Fruit fly (Drosophila melanogaster) whole organism, embryonic: Measurements from ENCODE around the gene CG9776.

Source experiments
- Aef1 ChIP-seq: fragments of 200-800 bp; sonication (Bioruptor generic); IDR thresholded peaks from 3 replicates; pipeline ENCODE4 v1.3.6; 2022; ENCODE audit warnings: missing biosample characterization, missing genetic modification characterization
- B-H2 ChIP-seq: fragments of 200-800 bp; sonication (Bioruptor generic); optimal IDR thresholded peaks from 2 replicates; lab custom pipeline; 2018; ENCODE audit warnings: missing biosample characterization, mild to moderate bottlenecking, missing genetic modification characterization
- Bgb ChIP-seq: fragments of 200-800 bp; sonication (Bioruptor generic); IDR thresholded peaks from 2 replicates; pipeline ENCODE4 v1.3.6; 2022; ENCODE audit warnings: missing biosample characterization, missing genetic modification characterization; ENCODE audit not compliant: partially characterized antibody
- Bteb2 ChIP-seq: fragments of 200-800 bp; sonication (Bioruptor generic); optimal IDR thresholded peaks from 2 replicates; lab custom pipeline; 2016; ENCODE audit warnings: missing biosample characterization, missing genetic modification characterization
- CG10209 ChIP-seq: fragments of 200-800 bp; sonication (Bioruptor generic); optimal IDR thresholded peaks from 3 replicates; lab custom pipeline; 2017; ENCODE audit warnings: missing biosample characterization, mild to moderate bottlenecking, missing genetic modification characterization, missing genetic modification reagents
- CG1024 ChIP-seq: fragments of 200-800 bp; sonication (Bioruptor generic); IDR thresholded peaks from 2 replicates; pipeline ENCODE4 v1.3.6; 2022; ENCODE audit warnings: missing biosample characterization, missing genetic modification characterization
- CG10274 ChIP-seq: fragments of 200-800 bp; sonication (Bioruptor generic); optimal IDR thresholded peaks from 3 replicates; lab custom pipeline; 2017; ENCODE audit warnings: missing biosample characterization, mild to moderate bottlenecking, missing genetic modification characterization
- CG10565 ChIP-seq: fragments of 200-800 bp; sonication (Bioruptor generic); optimal IDR thresholded peaks from 3 replicates; lab custom pipeline; 2016; ENCODE audit warnings: missing biosample characterization, mild to moderate bottlenecking, missing genetic modification characterization
- CG10959 ChIP-seq: fragments of 200-800 bp; sonication (Bioruptor generic); IDR thresholded peaks from 2 replicates; pipeline ENCODE4 v1.3.6; 2022; ENCODE audit warnings: missing biosample characterization, missing genetic modification characterization
- CG11723 ChIP-seq: fragments of 200-800 bp; sonication (Bioruptor generic); optimal IDR thresholded peaks from 2 replicates; lab custom pipeline; 2017; ENCODE audit warnings: missing biosample characterization, mild to moderate bottlenecking, missing genetic modification characterization
- CG12299 ChIP-seq: fragments of 200-800 bp; sonication (Bioruptor generic); optimal IDR thresholded peaks from 2 replicates; lab custom pipeline; 2018; ENCODE audit warnings: missing biosample characterization, mild to moderate bottlenecking, missing genetic modification characterization
- CG1529 ChIP-seq: fragments of 200-800 bp; sonication (Bioruptor generic); optimal IDR thresholded peaks from 3 replicates; lab custom pipeline; 2018; ENCODE audit warnings: missing biosample characterization, missing genetic modification characterization
- CG15479 ChIP-seq: fragments of 200-800 bp; sonication (Bioruptor generic); optimal IDR thresholded peaks from 3 replicates; lab custom pipeline; 2019; ENCODE audit warnings: missing biosample characterization, mild to moderate bottlenecking, missing genetic modification characterization, moderate library complexity
- CG16813 ChIP-seq: fragments of 200-800 bp; sonication (Bioruptor generic); IDR thresholded peaks from 3 replicates; pipeline ENCODE4 v1.3.6; 2022; ENCODE audit warnings: missing biosample characterization, missing genetic modification characterization; ENCODE audit not compliant: partially characterized antibody
- CG17568 ChIP-seq: fragments of 200-800 bp; sonication (Bioruptor generic); optimal IDR thresholded peaks from 2 replicates; lab custom pipeline; 2018; ENCODE audit warnings: missing biosample characterization, mild to moderate bottlenecking, missing genetic modification characterization, moderate library complexity
- CG18011 ChIP-seq: fragments of 200-800 bp; sonication (Bioruptor generic); optimal IDR thresholded peaks from 2 replicates; lab custom pipeline; 2017; ENCODE audit warnings: missing biosample characterization, missing genetic modification characterization, mild to moderate bottlenecking, moderate library complexity, missing genotype
- CG2199 ChIP-seq: fragments of 200-800 bp; sonication (Bioruptor generic); IDR thresholded peaks from 3 replicates; pipeline ENCODE4 v1.3.6; 2022; ENCODE audit warnings: missing biosample characterization, missing genetic modification characterization
- CG2712 ChIP-seq: fragments of 200-800 bp; optimal IDR thresholded peaks from 3 replicates; lab custom pipeline; 2019; ENCODE audit warnings: missing biosample characterization, mild to moderate bottlenecking, missing genetic modification characterization, moderate library complexity
- CG4617 ChIP-seq: fragments of 200-800 bp; sonication (Bioruptor generic); optimal IDR thresholded peaks from 3 replicates; lab custom pipeline; 2016; ENCODE audit warnings: missing biosample characterization, missing genetic modification characterization, borderline replicate concordance
- CG4820 ChIP-seq: fragments of 200-800 bp; sonication (Bioruptor generic); optimal IDR thresholded peaks from 3 replicates; lab custom pipeline; 2016; ENCODE audit warnings: missing biosample characterization, missing genetic modification characterization
- CG7271 ChIP-seq: fragments of 200-800 bp; sonication (Bioruptor generic); optimal IDR thresholded peaks from 2 replicates; lab custom pipeline; 2018; ENCODE audit warnings: missing biosample characterization, mild to moderate bottlenecking, missing genetic modification characterization, moderate library complexity
- CG8281 ChIP-seq: fragments of 200-800 bp; sonication (Bioruptor generic); optimal IDR thresholded peaks from 2 replicates; lab custom pipeline; 2018; ENCODE audit warnings: missing biosample characterization, mild to moderate bottlenecking, missing genetic modification characterization, moderate library complexity
- D19B ChIP-seq: fragments of 200-800 bp; sonication (Bioruptor generic); optimal IDR thresholded peaks from 2 replicates; lab custom pipeline; 2017; ENCODE audit warnings: missing biosample characterization, mild to moderate bottlenecking, missing genetic modification characterization
- Dbx ChIP-seq: fragments of 200-800 bp; sonication (Bioruptor generic); IDR thresholded peaks from 3 replicates; pipeline ENCODE4 v1.3.6; 2022; ENCODE audit warnings: missing biosample characterization, missing genetic modification characterization
- Deaf1 ChIP-seq: fragments of 200-800 bp; optimal IDR thresholded peaks from 3 replicates; lab custom pipeline; 2019; ENCODE audit warnings: missing biosample characterization, mild to moderate bottlenecking, missing genetic modification characterization, moderate library complexity
- HHEX ChIP-seq: fragments of 200-800 bp; sonication (Bioruptor generic); optimal IDR thresholded peaks from 3 replicates; lab custom pipeline; 2017; ENCODE audit warnings: missing biosample characterization, mild to moderate bottlenecking, missing genetic modification characterization, missing genetic modification reagents
- Hey ChIP-seq: fragments of 200-800 bp; sonication (Bioruptor generic); optimal IDR thresholded peaks from 3 replicates; lab custom pipeline; 2018; ENCODE audit warnings: missing biosample characterization, mild to moderate bottlenecking, missing genetic modification characterization
- Hmr ChIP-seq: fragments of 200-800 bp; sonication (Bioruptor generic); optimal IDR thresholded peaks from 3 replicates; lab custom pipeline; 2017; ENCODE audit warnings: mild to moderate bottlenecking, missing biosample characterization, missing genetic modification reagents, missing genetic modification characterization
- Hsf ChIP-seq: fragments of 200-800 bp; sonication (Bioruptor generic); optimal IDR thresholded peaks from 3 replicates; lab custom pipeline; 2016; ENCODE audit warnings: missing biosample characterization, missing genetic modification characterization
- Jarid2 ChIP-seq: fragments of 200-800 bp; sonication (Bioruptor generic); optimal IDR thresholded peaks from 3 replicates; lab custom pipeline; 2017; ENCODE audit warnings: mild to moderate bottlenecking, missing biosample characterization, missing genetic modification reagents, missing genetic modification characterization
- Meics ChIP-seq: fragments of 200-800 bp; sonication (Bioruptor generic); optimal IDR thresholded peaks from 2 replicates; lab custom pipeline; 2017; ENCODE audit warnings: missing biosample characterization, mild to moderate bottlenecking, missing genetic modification characterization
- Nf-YC ChIP-seq: fragments of 200-800 bp; optimal IDR thresholded peaks from 3 replicates; lab custom pipeline; 2019; ENCODE audit warnings: missing biosample characterization, mild to moderate bottlenecking, missing genetic modification characterization, moderate library complexity
- Sin3A ChIP-seq: fragments of >200 bp; optimal IDR thresholded peaks from 2 replicates; lab custom pipeline; 2018
- Sry-δ ChIP-seq: fragments of 200-800 bp; sonication (Bioruptor generic); optimal IDR thresholded peaks from 2 replicates; lab custom pipeline; 2016; ENCODE audit warnings: missing biosample characterization, missing genetic modification characterization
- al ChIP-seq: fragments of 200-800 bp; sonication (Bioruptor generic); IDR thresholded peaks from 2 replicates; pipeline ENCODE4 v1.3.6; 2022; ENCODE audit warnings: missing biosample characterization, missing genetic modification characterization
- bsh ChIP-seq, 2 experiments: fragments of 200-800 bp; sonication (Bioruptor generic); optimal IDR thresholded peaks; 2 replicates each; lab custom pipeline; 2017 to 2018; ENCODE audit warnings: mild to moderate bottlenecking in 2 of 2, missing biosample characterization in 2 of 2, missing genetic modification characterization in 2 of 2, moderate library complexity in 1 of 2
- cad ChIP-seq: fragments of >200 bp; optimal IDR thresholded peaks from 2 replicates; lab custom pipeline; 2017; ENCODE audit warnings: missing biosample characterization, missing genetic modification characterization
- croc ChIP-seq: fragments of 200-800 bp; sonication (Bioruptor generic); conservative IDR thresholded peaks from 3 replicates; pipeline ENCODE4 v1.3.6; 2022; ENCODE audit warnings: missing biosample characterization, missing genetic modification characterization
- crol ChIP-seq: fragments of 200-800 bp; sonication (Bioruptor generic); IDR thresholded peaks from 2 replicates; pipeline ENCODE4 v1.3.6; 2022; ENCODE audit warnings: missing biosample characterization, missing genetic modification characterization
- dm ChIP-seq: fragments of 200-800 bp; sonication (Bioruptor generic); optimal IDR thresholded peaks from 3 replicates; lab custom pipeline; 2016; ENCODE audit warnings: missing biosample characterization, missing genetic modification characterization
- dmrt11E ChIP-seq: fragments of 200-800 bp; sonication (Bioruptor generic); optimal IDR thresholded peaks from 3 replicates; lab custom pipeline; 2018; ENCODE audit warnings: missing biosample characterization, mild to moderate bottlenecking, missing genetic modification characterization, moderate library complexity
- fd64A ChIP-seq: fragments of 200-800 bp; sonication (Bioruptor generic); optimal IDR thresholded peaks from 3 replicates; lab custom pipeline; 2018; ENCODE audit warnings: missing biosample characterization, mild to moderate bottlenecking, missing genetic modification characterization
- ham ChIP-seq: fragments of 200-800 bp; sonication (Bioruptor generic); IDR thresholded peaks from 2 replicates; pipeline ENCODE4 v1.3.6; 2022; ENCODE audit warnings: missing biosample characterization, missing genetic modification characterization
- insv ChIP-seq, 2 experiments: fragments of 200-800 bp; sonication (Bioruptor generic); optimal IDR thresholded peaks; 3 replicates each; lab custom pipeline; 2016 to 2018; ENCODE audit warnings: missing biosample characterization in 2 of 2, missing genetic modification characterization in 2 of 2
- kay ChIP-seq: fragments of 200-800 bp; sonication (Bioruptor generic); optimal IDR thresholded peaks from 2 replicates; lab custom pipeline; 2016; ENCODE audit warnings: missing biosample characterization, missing genetic modification characterization
- mam ChIP-seq: fragments of 200-800 bp; sonication (Bioruptor generic); optimal IDR thresholded peaks from 3 replicates; lab custom pipeline; 2016; ENCODE audit warnings: missing biosample characterization, missing genetic modification characterization
- nau ChIP-seq: fragments of 200-800 bp; sonication (Bioruptor generic); optimal IDR thresholded peaks from 3 replicates; lab custom pipeline; 2017; ENCODE audit warnings: missing biosample characterization, mild to moderate bottlenecking, missing genetic modification characterization, missing genetic modification reagents
- pb ChIP-seq: fragments of 200-800 bp; sonication (Bioruptor generic); optimal IDR thresholded peaks from 3 replicates; lab custom pipeline; 2016; ENCODE audit warnings: missing biosample characterization, missing genetic modification characterization
- sc ChIP-seq, 3 experiments: fragments of >200 bp in 2 of 3; fragments of 200-800 bp in 1 of 3; sonication (Bioruptor generic) in 1 of 3; optimal IDR thresholded peaks; 2 replicates in 2 of 3; 3 replicates in 1 of 3; lab custom pipeline; 2017; ENCODE audit warnings: mild to moderate bottlenecking in 1 of 3, missing biosample characterization in 1 of 3, missing genetic modification characterization in 1 of 3, missing genetic modification reagents in 1 of 3
- shn ChIP-seq: fragments of 200-800 bp; sonication (Bioruptor generic); optimal IDR thresholded peaks from 3 replicates; lab custom pipeline; 2016; ENCODE audit warnings: missing biosample characterization, missing genetic modification characterization
- tio ChIP-seq: fragments of 200-800 bp; sonication (Bioruptor generic); optimal IDR thresholded peaks from 2 replicates; lab custom pipeline; 2017; ENCODE audit warnings: missing biosample characterization, missing genetic modification characterization, inconsistent platforms
- yki ChIP-seq: fragments of >200 bp; optimal IDR thresholded peaks from 3 replicates; lab custom pipeline; 2018

Gene CG9776

DNA sequence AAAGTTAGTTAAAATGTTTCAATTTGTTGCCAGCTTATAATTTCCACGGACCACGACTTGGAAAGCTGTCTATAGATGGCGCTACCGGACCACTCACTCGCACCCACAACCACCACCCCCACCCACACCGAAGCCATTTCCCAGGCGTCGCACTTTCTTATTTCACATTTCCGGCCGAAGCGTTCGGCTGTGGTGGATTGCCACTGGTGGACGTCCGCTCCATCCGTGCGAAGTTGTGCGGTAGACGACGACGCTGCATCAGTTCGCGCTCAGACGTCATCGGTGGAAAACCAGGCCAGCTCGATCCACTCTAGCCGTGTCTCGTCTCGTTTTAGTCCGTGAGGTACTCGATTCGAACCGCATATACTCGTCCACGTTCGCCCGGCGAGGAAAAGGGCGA, 25.8 kb upstream of the CG9776 start, which contains the start of gene CG1090 (continued):
- no peak for TF ChIP-seq dm (GFP tag; lab: Kevin White, UChicago)
- peak; percentile 95 for TF ChIP-seq Deaf1 (tag; lab: Kevin White, UChicago)
- peak; percentile 47 for TF ChIP-seq Hmr (GFP tag; lab: Kevin White, UChicago)
- TF ChIP-seq CG18011 = no peak
- TF ChIP-seq sc (optimal IDR thresholded peaks at IDR 0.05; lab: Kevin White, UChicago) = no peak
- TF ChIP-seq sc (GFP tag; optimal IDR thresholded peaks at IDR 0.05; lab: Kevin White, UChicago) = no peak
- no peak for TF ChIP-seq kay (GFP tag; lab: Kevin White, UChicago)
- no peak for TF ChIP-seq Bgb (GFP tag; lab: Robert Waterston, UW)
- TF ChIP-seq CG4617 (GFP tag; lab: Kevin White, UChicago) = no peak
- no peak for TF ChIP-seq CG4820 (GFP tag; lab: Kevin White, UChicago)
- TF ChIP-seq pb (GFP tag; lab: Kevin White, UChicago) = no peak
- TF ChIP-seq CG2712 (tag; lab: Kevin White, UChicago) = no peak
- TF ChIP-seq fd64A (GFP tag; lab: Kevin White, UChicago) = no peak
- TF ChIP-seq ham (GFP tag; lab: Robert Waterston, UW) = no peak
- TF ChIP-seq nau (GFP tag; lab: Kevin White, UChicago) = peak; percentile 22
- TF ChIP-seq CG10959 = no peak
- TF ChIP-seq dmrt11E (tag; lab: Kevin White, UChicago) = no peak
- no peak for TF ChIP-seq crol (GFP tag; lab: Robert Waterston, UW)
- TF ChIP-seq CG16813 (GFP tag; lab: Robert Waterston, UW) = no peak
- 0 out of 3 replicates have a peak, but pooled peaks have one; percentile 36 for TF ChIP-seq CG2199 (GFP tag; lab: Robert Waterston, UW)
- no peak for TF ChIP-seq mam (GFP tag; lab: Kevin White, UChicago)
- no peak for TF ChIP-seq yki (lab: Kevin White, UChicago)
- TF ChIP-seq CG17568 (GFP tag; lab: Kevin White, UChicago) = no peak
- TF ChIP-seq insv (GFP tag; optimal IDR thresholded peaks at IDR 0.05; lab: Kevin White, UChicago) = no peak
- no peak for TF ChIP-seq shn (GFP tag; lab: Kevin White, UChicago)
- TF ChIP-seq Sin3A (lab: Kevin White, UChicago) = no peak
- TF ChIP-seq Nf-YC (tag; lab: Kevin White, UChicago) = peak; percentile 37
- no peak for TF ChIP-seq Bteb2 (GFP tag; lab: Kevin White, UChicago)
- no peak for TF ChIP-seq D19B (GFP tag; lab: Kevin White, UChicago)
- TF ChIP-seq CG10274 (GFP tag; lab: Kevin White, UChicago) = no peak
- no peak for TF ChIP-seq CG12299 (tag; lab: Kevin White, UChicago)
- no peak for TF ChIP-seq Hsf (GFP tag; lab: Kevin White, UChicago)
- no peak for TF ChIP-seq Sry-δ (GFP tag; lab: Kevin White, UChicago)
- no peak for TF ChIP-seq Hey (tag; lab: Kevin White, UChicago)
- TF ChIP-seq CG11723 (GFP tag; lab: Kevin White, UChicago) = no peak
- no peak for TF ChIP-seq tio (GFP tag; lab: Kevin White, UChicago)
- TF ChIP-seq Meics (GFP tag; lab: Kevin White, UChicago) = peak; percentile 52
- TF ChIP-seq CG1024 (GFP tag; lab: Robert Waterston, UW) = no peak
- TF ChIP-seq cad (GFP tag; lab: Kevin White, UChicago) = no peak
- TF ChIP-seq croc (GFP tag; lab: Robert Waterston, UW) = no peak
- no peak for TF ChIP-seq CG10209 (GFP tag; lab: Kevin White, UChicago)
- TF ChIP-seq Aef1 = no peak
- TF ChIP-seq Dbx (GFP tag; lab: Robert Waterston, UW) = no peak
- no peak for TF ChIP-seq al (GFP tag; lab: Robert Waterston, UW)
- no peak for TF ChIP-seq bsh (GFP tag; optimal IDR thresholded peaks at IDR 0.05; lab: Kevin White, UChicago)
- no peak for TF ChIP-seq HHEX (GFP tag; lab: Kevin White, UChicago)
- TF ChIP-seq CG7271 (tag; lab: Kevin White, UChicago) = no peak
- TF ChIP-seq B-H2 (GFP tag; lab: Kevin White, UChicago) = peak; percentile 5
- TF ChIP-seq Jarid2 (GFP tag; lab: Kevin White, UChicago) = peak; percentile 8
- no peak for TF ChIP-seq CG1529
- TF ChIP-seq CG8281 (tag; lab: Kevin White, UChicago) = no peak
- TF ChIP-seq CG10565 = no peak
- no peak for TF ChIP-seq CG15479 (GFP tag; lab: Kevin White, UChicago)
